Fruit fly (Drosophila melanogaster) whole organism, embryonic: ENCODE results near the gene lectin-28C.
A peak's percentile ranks its signal among the peaks of the same experiment; 100 is the strongest.

Source experiments
- Abd-B ChIP-seq: fragments of 200-800 bp; sonication (Bioruptor generic); optimal IDR thresholded peaks from 2 replicates; lab custom pipeline; 2018; ENCODE audit warnings: missing biosample characterization, mild to moderate bottlenecking, missing genetic modification characterization, moderate library complexity
- Aef1 ChIP-seq: fragments of 200-800 bp; sonication (Bioruptor generic); IDR thresholded peaks from 3 replicates; pipeline ENCODE4 v1.3.6; 2022; ENCODE audit warnings: missing biosample characterization, missing genetic modification characterization
- Atf3 ChIP-seq: fragments of 200-800 bp; sonication (Bioruptor generic); optimal IDR thresholded peaks from 3 replicates; lab custom pipeline; 2016; ENCODE audit warnings: missing biosample characterization, missing genetic modification characterization
- Atf6 ChIP-seq: fragments of 200-800 bp; sonication (Bioruptor generic); IDR thresholded peaks from 2 replicates; pipeline ENCODE4 v1.3.6; 2022; ENCODE audit warnings: missing biosample characterization, missing genetic modification characterization
- CG10147 ChIP-seq: fragments of 200-800 bp; sonication (Bioruptor generic); optimal IDR thresholded peaks from 2 replicates; lab custom pipeline; 2019; ENCODE audit warnings: missing biosample characterization, mild to moderate bottlenecking, missing genetic modification characterization, moderate library complexity
- CG10209 ChIP-seq: fragments of 200-800 bp; sonication (Bioruptor generic); optimal IDR thresholded peaks from 3 replicates; lab custom pipeline; 2017; ENCODE audit warnings: missing biosample characterization, mild to moderate bottlenecking, missing genetic modification characterization, missing genetic modification reagents
- CG11085 ChIP-seq: fragments of 200-800 bp; sonication (Bioruptor generic); IDR thresholded peaks from 2 replicates; pipeline ENCODE4 v1.3.6; 2022; ENCODE audit warnings: missing biosample characterization, missing genetic modification characterization
- CG11247 ChIP-seq: fragments of 200-800 bp; sonication (Bioruptor generic); IDR thresholded peaks from 2 replicates; pipeline ENCODE4 v1.3.6; 2022; ENCODE audit warnings: missing biosample characterization, missing genetic modification characterization
- CG11695 ChIP-seq: fragments of 200-800 bp; sonication (Bioruptor generic); IDR thresholded peaks from 3 replicates; pipeline ENCODE4 v1.3.6; 2022; ENCODE audit warnings: missing biosample characterization, missing genetic modification characterization
- CG12769 ChIP-seq: fragments of 200-800 bp; sonication (Bioruptor generic); optimal IDR thresholded peaks from 2 replicates; lab custom pipeline; 2019; ENCODE audit warnings: missing biosample characterization, mild to moderate bottlenecking, missing genetic modification characterization, moderate library complexity
- CG14860 ChIP-seq: fragments of 200-800 bp; sonication (Bioruptor generic); IDR thresholded peaks from 3 replicates; pipeline ENCODE4 v1.3.6; 2022; ENCODE audit warnings: missing biosample characterization, missing genetic modification characterization; ENCODE audit not compliant: partially characterized antibody
- CG1529 ChIP-seq: fragments of 200-800 bp; sonication (Bioruptor generic); optimal IDR thresholded peaks from 3 replicates; lab custom pipeline; 2018; ENCODE audit warnings: missing biosample characterization, missing genetic modification characterization
- CG15696 ChIP-seq: fragments of 200-800 bp; sonication (Bioruptor generic); optimal IDR thresholded peaks from 2 replicates; lab custom pipeline; 2019; ENCODE audit warnings: missing biosample characterization, mild to moderate bottlenecking, missing genetic modification characterization, moderate library complexity
- CG1603 ChIP-seq: fragments of 200-800 bp; sonication (Bioruptor generic); optimal IDR thresholded peaks from 2 replicates; lab custom pipeline; 2019; ENCODE audit warnings: missing biosample characterization, mild to moderate bottlenecking, missing genetic modification characterization, moderate library complexity
- CG16815 ChIP-seq: fragments of 200-800 bp; sonication (Bioruptor generic); optimal IDR thresholded peaks from 3 replicates; lab custom pipeline; 2017; ENCODE audit warnings: missing biosample characterization, mild to moderate bottlenecking, missing genetic modification characterization
- CG17186 ChIP-seq: fragments of 200-800 bp; sonication (Bioruptor generic); optimal IDR thresholded peaks from 3 replicates; lab custom pipeline; 2017; ENCODE audit warnings: missing biosample characterization, missing genetic modification reagents, missing genetic modification characterization
- CG17328 ChIP-seq: fragments of 200-800 bp; sonication (Bioruptor generic); IDR thresholded peaks from 2 replicates; pipeline ENCODE4 v1.3.6; 2022; ENCODE audit warnings: missing biosample characterization, missing genetic modification characterization
- CG1792 ChIP-seq: fragments of 200-800 bp; sonication (Bioruptor generic); optimal IDR thresholded peaks from 2 replicates; lab custom pipeline; 2016; ENCODE audit warnings: missing biosample characterization, missing genetic modification characterization
- CG18011 ChIP-seq: fragments of 200-800 bp; sonication (Bioruptor generic); optimal IDR thresholded peaks from 2 replicates; lab custom pipeline; 2017; ENCODE audit warnings: missing biosample characterization, missing genetic modification characterization, mild to moderate bottlenecking, moderate library complexity, missing genotype
- CG32767 ChIP-seq: fragments of 200-800 bp; sonication (Bioruptor generic); IDR thresholded peaks from 2 replicates; pipeline ENCODE4 v1.3.6; 2022; ENCODE audit warnings: missing biosample characterization, missing genetic modification characterization
- CG34376 ChIP-seq: fragments of 200-800 bp; sonication (Bioruptor generic); optimal IDR thresholded peaks from 2 replicates; lab custom pipeline; 2018; ENCODE audit warnings: missing biosample characterization, mild to moderate bottlenecking, missing genetic modification characterization
- CG4328 ChIP-seq: fragments of 200-800 bp; sonication (Bioruptor generic); optimal IDR thresholded peaks from 3 replicates; lab custom pipeline; 2017; ENCODE audit warnings: missing biosample characterization, missing genetic modification reagents, missing genetic modification characterization
- CG7372 ChIP-seq: fragments of 200-800 bp; sonication (Bioruptor generic); IDR thresholded peaks from 2 replicates; pipeline ENCODE4 v1.3.6; 2022; ENCODE audit warnings: missing biosample characterization, missing genetic modification characterization
- Doc3 ChIP-seq: fragments of 200-800 bp; sonication (Bioruptor generic); IDR thresholded peaks from 3 replicates; pipeline ENCODE4 v1.3.6; 2022; ENCODE audit warnings: missing biosample characterization, missing genetic modification characterization; ENCODE audit not compliant: partially characterized antibody
- Eip74EF ChIP-seq, 2 experiments: fragments of 200-800 bp in 1 of 2; fragments of >200 bp in 1 of 2; sonication (Bioruptor generic) in 1 of 2; optimal IDR thresholded peaks; 2 replicates each; lab custom pipeline; 2017 to 2019; ENCODE audit warnings: missing biosample characterization in 2 of 2, missing genetic modification characterization in 2 of 2, mild to moderate bottlenecking in 1 of 2, moderate library complexity in 1 of 2
- Elba2 ChIP-seq: fragments of 200-800 bp; sonication (Bioruptor generic); optimal IDR thresholded peaks from 3 replicates; lab custom pipeline; 2016; ENCODE audit warnings: missing biosample characterization, missing genetic modification characterization
- HLH4C ChIP-seq: fragments of 200-800 bp; sonication (Bioruptor generic); IDR thresholded peaks from 3 replicates; pipeline ENCODE4 v1.3.6; 2022; ENCODE audit warnings: missing biosample characterization, missing genetic modification characterization; ENCODE audit not compliant: partially characterized antibody
- Hand ChIP-seq: fragments of 200-800 bp; sonication (Bioruptor generic); optimal IDR thresholded peaks from 2 replicates; lab custom pipeline; 2017; ENCODE audit warnings: mild to moderate bottlenecking, missing biosample characterization, missing genetic modification reagents, missing genetic modification characterization
- Taf1 ChIP-seq: fragments of 200-800 bp; sonication (Bioruptor generic); IDR thresholded peaks from 2 replicates; pipeline ENCODE4 v1.3.6; 2022; ENCODE audit warnings: missing biosample characterization, missing genetic modification characterization
- abd-A ChIP-seq: fragments of 200-800 bp; sonication (Bioruptor generic); optimal IDR thresholded peaks from 3 replicates; lab custom pipeline; 2019; ENCODE audit warnings: missing biosample characterization, mild to moderate bottlenecking, missing genetic modification characterization, moderate library complexity
- croc ChIP-seq: fragments of 200-800 bp; sonication (Bioruptor generic); conservative IDR thresholded peaks from 3 replicates; pipeline ENCODE4 v1.3.6; 2022; ENCODE audit warnings: missing biosample characterization, missing genetic modification characterization
- crol ChIP-seq: fragments of 200-800 bp; sonication (Bioruptor generic); IDR thresholded peaks from 2 replicates; pipeline ENCODE4 v1.3.6; 2022; ENCODE audit warnings: missing biosample characterization, missing genetic modification characterization
- dmrt99B ChIP-seq: fragments of 200-800 bp; sonication (Bioruptor generic); optimal IDR thresholded peaks from 2 replicates; lab custom pipeline; 2018; ENCODE audit warnings: missing biosample characterization, mild to moderate bottlenecking, missing genetic modification characterization, moderate library complexity
- fd3F ChIP-seq: fragments of 200-800 bp; sonication (Bioruptor generic); optimal IDR thresholded peaks from 2 replicates; lab custom pipeline; 2018; ENCODE audit warnings: missing biosample characterization, mild to moderate bottlenecking, missing genetic modification characterization, moderate library complexity
- gro ChIP-seq: fragments of 200-800 bp; sonication (Bioruptor generic); optimal IDR thresholded peaks from 2 replicates; lab custom pipeline; 2016; ENCODE audit warnings: missing biosample characterization, missing genetic modification characterization
- jing ChIP-seq: fragments of 200-800 bp; sonication (Bioruptor generic); optimal IDR thresholded peaks from 2 replicates; lab custom pipeline; 2018; ENCODE audit warnings: missing biosample characterization, mild to moderate bottlenecking, missing genetic modification characterization
- lbe ChIP-seq: fragments of 200-800 bp; sonication (Bioruptor generic); optimal IDR thresholded peaks from 2 replicates; lab custom pipeline; 2016; ENCODE audit warnings: missing biosample characterization, mild to moderate bottlenecking, missing genetic modification characterization
- lilli ChIP-seq: fragments of 200-800 bp; sonication (Bioruptor generic); optimal IDR thresholded peaks from 3 replicates; lab custom pipeline; 2016; ENCODE audit warnings: missing biosample characterization, missing genetic modification characterization
- lov ChIP-seq, 2 experiments: fragments of 200-800 bp in 1 of 2; fragments of >200 bp in 1 of 2; sonication (Bioruptor generic) in 1 of 2; IDR thresholded peaks in 1 of 2; optimal IDR thresholded peaks in 1 of 2; 2 replicates in 1 of 2; 3 replicates in 1 of 2; pipeline versions ENCODE4 v1.3.6 to Lab custom; 2017 to 2022; ENCODE audit warnings: missing biosample characterization in 1 of 2, missing genetic modification characterization in 1 of 2
- maf-S ChIP-seq: fragments of 200-800 bp; sonication (Bioruptor generic); optimal IDR thresholded peaks from 2 replicates; lab custom pipeline; 2016; ENCODE audit warnings: missing biosample characterization, missing genetic modification characterization
- nerfin-2 ChIP-seq: fragments of 200-800 bp; sonication (Bioruptor generic); IDR thresholded peaks from 2 replicates; pipeline ENCODE4 v1.3.6; 2022; ENCODE audit warnings: missing biosample characterization, missing genetic modification characterization; ENCODE audit not compliant: partially characterized antibody
- nmo ChIP-seq: fragments of 200-800 bp; sonication (Bioruptor generic); optimal IDR thresholded peaks from 2 replicates; lab custom pipeline; 2018; ENCODE audit warnings: missing biosample characterization, mild to moderate bottlenecking, missing genetic modification characterization, moderate library complexity
- pita ChIP-seq: fragments of 200-800 bp; sonication (Bioruptor generic); optimal IDR thresholded peaks from 2 replicates; lab custom pipeline; 2017; ENCODE audit warnings: missing biosample characterization, mild to moderate bottlenecking, missing genetic modification characterization
- sc ChIP-seq, 3 experiments: fragments of >200 bp in 2 of 3; fragments of 200-800 bp in 1 of 3; sonication (Bioruptor generic) in 1 of 3; optimal IDR thresholded peaks; 2 replicates in 2 of 3; 3 replicates in 1 of 3; lab custom pipeline; 2017; ENCODE audit warnings: mild to moderate bottlenecking in 1 of 3, missing biosample characterization in 1 of 3, missing genetic modification characterization in 1 of 3, missing genetic modification reagents in 1 of 3
- so ChIP-seq: fragments of 200-800 bp; sonication (Bioruptor generic); IDR thresholded peaks from 3 replicates; pipeline ENCODE4 v1.3.6; 2022; ENCODE audit warnings: missing biosample characterization, missing genetic modification characterization
- sr ChIP-seq: fragments of 200-800 bp; sonication (Bioruptor generic); IDR thresholded peaks from 3 replicates; pipeline ENCODE4 v1.3.6; 2022; ENCODE audit warnings: missing biosample characterization, missing genetic modification characterization
- tgo ChIP-seq: fragments of 200-800 bp; sonication (Bioruptor generic); IDR thresholded peaks from 3 replicates; pipeline ENCODE4 v1.3.6; 2022; ENCODE audit warnings: missing biosample characterization, missing genetic modification characterization
- tna ChIP-seq: fragments of 200-800 bp; sonication (Bioruptor generic); IDR thresholded peaks from 2 replicates; pipeline ENCODE4 v1.3.6; 2022; ENCODE audit warnings: missing biosample characterization, missing genetic modification characterization; ENCODE audit not compliant: partially characterized antibody
- vfl ChIP-seq: fragments of 200-800 bp; sonication (Bioruptor generic); optimal IDR thresholded peaks from 2 replicates; lab custom pipeline; 2016; ENCODE audit warnings: missing biosample characterization, missing genetic modification characterization

Gene lectin-28C

DNA sequence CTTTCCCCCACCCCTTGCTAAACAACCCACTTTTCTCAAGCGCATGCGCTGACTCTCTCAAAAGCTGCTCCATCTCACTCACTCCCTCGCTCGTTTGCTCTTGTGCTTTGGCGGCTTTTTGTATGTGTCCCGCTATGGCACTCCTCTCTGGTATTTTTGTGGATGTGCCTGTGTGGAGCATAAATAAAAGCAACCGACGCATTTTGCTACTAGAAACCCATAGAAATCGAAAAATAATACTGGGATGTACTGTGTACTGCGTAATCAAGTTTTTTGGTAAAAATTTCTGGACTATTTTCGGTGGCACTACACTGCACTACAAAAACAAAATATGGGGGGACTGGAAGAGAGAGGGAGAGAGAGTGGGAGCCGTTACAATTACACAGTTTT lies 47.2 kb upstream of the lectin-28C start (continued):
- TF ChIP-seq CG17186 (GFP tag; lab: Kevin White, UChicago), result no peak
- TF ChIP-seq fd3F (GFP tag; lab: Kevin White, UChicago), result no peak
- no peak for TF ChIP-seq CG11695
- no peak for TF ChIP-seq CG17328
- TF ChIP-seq crol (GFP tag; lab: Robert Waterston, UW), result peak; percentile 96
- TF ChIP-seq lov (optimal IDR thresholded peaks at IDR 0.05; lab: Kevin White, UChicago), result no peak
- TF ChIP-seq lov (GFP tag; IDR thresholded peaks at IDR 0.05; lab: Robert Waterston, UW), result no peak
- TF ChIP-seq HLH4C (GFP tag; lab: Robert Waterston, UW), result no peak
- no peak for TF ChIP-seq CG10209
- TF ChIP-seq Atf3 (GFP tag; lab: Kevin White, UChicago), result no peak
- no peak for TF ChIP-seq CG18011 (GFP tag; lab: Kevin White, UChicago)
- no peak for TF ChIP-seq jing
- TF ChIP-seq CG34376 (GFP tag; lab: Kevin White, UChicago), result peak; percentile 49
- peak; percentile 97 for TF ChIP-seq CG12769 (tag; lab: Kevin White, UChicago)
- TF ChIP-seq sc (optimal IDR thresholded peaks at IDR 0.05; lab: Kevin White, UChicago), result no peak
- no peak for TF ChIP-seq sc (GFP tag; optimal IDR thresholded peaks at IDR 0.05; lab: Kevin White, UChicago)
- TF ChIP-seq abd-A (tag; lab: Kevin White, UChicago), result peak; percentile 79
- TF ChIP-seq croc, result no peak
- no peak for TF ChIP-seq tna (GFP tag; lab: Robert Waterston, UW)
- TF ChIP-seq CG15696, result no peak
- TF ChIP-seq Eip74EF (GFP tag; optimal IDR thresholded peaks at IDR 0.05; lab: Kevin White, UChicago), result no peak
- no peak for TF ChIP-seq Abd-B
- peak; percentile 57 for TF ChIP-seq gro (GFP tag; lab: Kevin White, UChicago)
- TF ChIP-seq vfl (GFP tag; lab: Kevin White, UChicago), result no peak
- peak; percentile 14 for TF ChIP-seq dmrt99B (tag; lab: Kevin White, UChicago)
- peak; percentile 26; the same call in 1 of the 3 replicates for TF ChIP-seq sr (GFP tag; lab: Robert Waterston, UW)
- TF ChIP-seq CG32767 (GFP tag; lab: Robert Waterston, UW), result peak; percentile 79
- TF ChIP-seq CG1603 (tag; lab: Kevin White, UChicago), result no peak
- peak; percentile 58; the same call in 1 of the 2 replicates for TF ChIP-seq Atf6 (GFP tag; lab: Robert Waterston, UW)
- no peak for TF ChIP-seq CG1792 (GFP tag; lab: Kevin White, UChicago)
- TF ChIP-seq nmo (GFP tag; lab: Kevin White, UChicago), result peak; percentile 18
- TF ChIP-seq CG10147 (GFP tag; lab: Kevin White, UChicago), result peak; percentile 4
- TF ChIP-seq so, result no peak
- TF ChIP-seq maf-S (GFP tag; lab: Kevin White, UChicago), result no peak
- no peak for TF ChIP-seq Doc3 (GFP tag; lab: Robert Waterston, UW)
- TF ChIP-seq lilli (GFP tag; lab: Kevin White, UChicago), result no peak
- TF ChIP-seq CG14860 (GFP tag; lab: Robert Waterston, UW), result no peak
- no peak for TF ChIP-seq CG1529 (GFP tag; lab: Kevin White, UChicago)
- TF ChIP-seq nerfin-2, result peak; percentile 26; the same call in 1 of the 2 replicates
- TF ChIP-seq CG16815, result no peak
- TF ChIP-seq Taf1 (GFP tag; lab: Robert Waterston, UW), result no peak
- TF ChIP-seq tgo (GFP tag; lab: Robert Waterston, UW), result no peak
- no peak for TF ChIP-seq CG7372 (GFP tag; lab: Robert Waterston, UW)
- no peak for TF ChIP-seq Elba2 (GFP tag; lab: Kevin White, UChicago)
- TF ChIP-seq lbe (GFP tag; lab: Kevin White, UChicago), result no peak
- no peak for TF ChIP-seq CG11085 (GFP tag; lab: Robert Waterston, UW)
- TF ChIP-seq CG4328 (GFP tag; lab: Kevin White, UChicago), result no peak
- no peak for TF ChIP-seq Aef1 (GFP tag; lab: Robert Waterston, UW)
- no peak for TF ChIP-seq CG11247 (GFP tag; lab: Robert Waterston, UW)
- TF ChIP-seq Hand, result peak; percentile 12
- TF ChIP-seq pita (GFP tag; lab: Kevin White, UChicago), result no peak
